Worm (Caenorhabditis elegans) whole organism, L2 larva: Measurements from ENCODE around the gene T28C12.1.

Source experiments
- aly-2 ChIP-seq: fragments of 150-350 bp; optimal IDR thresholded peaks from 2 replicates; lab custom pipeline; 2014; ENCODE audit warnings: missing biosample characterization, missing genetic modification characterization
- egl-27 ChIP-seq: sonication (generic microtip); optimal IDR thresholded peaks from 3 replicates; lab custom pipeline; 2017; ENCODE audit warnings: missing biosample characterization, missing genetic modification reagents, missing genetic modification characterization
- elt-1 ChIP-seq: fragments of 150-350 bp; optimal IDR thresholded peaks from 2 replicates; lab custom pipeline; 2014; ENCODE audit warnings: missing biosample characterization, missing genetic modification characterization
- lin-39 ChIP-seq: fragments of 150-350 bp; optimal IDR thresholded peaks from 2 replicates; lab custom pipeline; 2014; ENCODE audit warnings: missing biosample characterization, missing genetic modification reagents, missing genetic modification characterization
- mdl-1 ChIP-seq, 2 experiments: fragments of 150-350 bp in 1 of 2; sonication (generic microtip) in 1 of 2; optimal IDR thresholded peaks; 2 replicates each; lab custom pipeline; 2017; ENCODE audit warnings: missing biosample characterization in 2 of 2, missing genetic modification characterization in 2 of 2
- nhr-11 ChIP-seq: fragments of 150-350 bp; optimal IDR thresholded peaks from 2 replicates; lab custom pipeline; 2014; ENCODE audit warnings: missing biosample characterization, missing genetic modification characterization
- nhr-23 ChIP-seq: fragments of 150-350 bp; optimal IDR thresholded peaks from 2 replicates; lab custom pipeline; 2014; ENCODE audit warnings: missing biosample characterization, missing genetic modification reagents, missing genetic modification characterization
- nhr-237 ChIP-seq: fragments of 150-350 bp; optimal IDR thresholded peaks from 2 replicates; lab custom pipeline; 2014; ENCODE audit warnings: missing biosample characterization, missing genetic modification characterization
- nhr-25 ChIP-seq: fragments of 150-350 bp; sonication (generic microtip); optimal IDR thresholded peaks from 3 replicates; lab custom pipeline; 2014; ENCODE audit warnings: missing biosample characterization, missing genetic modification characterization
- peb-1 ChIP-seq: fragments of 150-350 bp; optimal IDR thresholded peaks from 2 replicates; lab custom pipeline; 2014; ENCODE audit warnings: missing biosample characterization, missing genetic modification characterization
- unc-62 ChIP-seq: fragments of 150-350 bp; optimal IDR thresholded peaks from 2 replicates; lab custom pipeline; 2014; ENCODE audit warnings: missing biosample characterization, missing genetic modification reagents, missing genetic modification characterization
- ztf-1 ChIP-seq: fragments of 200-800 bp; sonication (Bioruptor generic); conservative IDR thresholded peaks from 2 replicates; pipeline ENCODE4 v1.3.6; 2022; ENCODE audit warnings: missing genetic modification characterization, missing compliant biosample characterization
- ztf-11 ChIP-seq: sonication (generic microtip); optimal IDR thresholded peaks from 2 replicates; lab custom pipeline; 2017; ENCODE audit warnings: missing biosample characterization, missing genetic modification characterization

- TF ChIP-seq lin-39 (tag; lab: Kevin White, UChicago) (no peak), peb-1 (tag; lab: Kevin White, UChicago) (no peak), unc-62 (GFP tag; lab: Kevin White, UChicago) (no peak), ztf-11 (tag; lab: Kevin White, UChicago) (no peak), elt-1 (no peak), aly-2 (tag; lab: Kevin White, UChicago) (no peak), nhr-237 (tag; lab: Kevin White, UChicago) (no peak), nhr-25 (no peak), ztf-1 (no peak), nhr-11 (tag; lab: Kevin White, UChicago) (no peak), nhr-23 (tag; lab: Kevin White, UChicago) (no peak), egl-27 (tag; lab: Kevin White, UChicago) (no peak), mdl-1 (tag; optimal IDR thresholded peaks at IDR 0.05; lab: Kevin White, UChicago) (no peak)
Measured at ce11 chrV:6311936-6312335, 19.8 kb upstream of the T28C12.1 start.
